Fruit fly (Drosophila melanogaster) whole organism: ENCODE data around the gene spri.

Experiments used
- CG8478 ChIP-seq: fragments of >200 bp; optimal IDR thresholded peaks from 2 replicates; lab custom pipeline; 2018; ENCODE audit warnings: inconsistent platforms
- EcR ChIP-seq, 2 experiments: fragments of >200 bp; optimal IDR thresholded peaks; 2 replicates each; lab custom pipeline; 2017; ENCODE audit warnings: missing biosample characterization in 2 of 2, missing genetic modification characterization in 2 of 2, missing genetic modification reagents in 2 of 2
- pan ChIP-seq: fragments of >200 bp; optimal IDR thresholded peaks from 2 replicates; lab custom pipeline; 2017
- psq ChIP-seq: fragments of >200 bp; optimal IDR thresholded peaks from 2 replicates; lab custom pipeline; 2017

dm6 chrX:10607629-10608028 lies 22.4 kb upstream of the spri start:
- TF ChIP-seq psq (lab: Kevin White, UChicago): no peak
- TF ChIP-seq EcR (GFP tag; optimal IDR thresholded peaks at IDR 0.05; lab: Kevin White, UChicago): no peak
- TF ChIP-seq pan (lab: Kevin White, UChicago): no peak
- no peak for TF ChIP-seq CG8478 (lab: Kevin White, UChicago)
